Worm (Caenorhabditis elegans) whole organism, early embryonic: Measurements from ENCODE around the gene F09E10.7.

Experiments
- aly-1 ChIP-seq: sonication (generic microtip); optimal IDR thresholded peaks from 2 replicates; lab custom pipeline; 2016; ENCODE audit warnings: missing genetic modification characterization, missing compliant biosample characterization
- ama-1 ChIP-seq: fragments of 150-350 bp; optimal IDR thresholded peaks from 2 replicates; lab custom pipeline; 2014
- hnd-1 ChIP-seq: sonication (generic microtip); optimal IDR thresholded peaks from 2 replicates; lab custom pipeline; 2016; ENCODE audit warnings: missing genetic modification characterization, missing compliant biosample characterization
- tbx-37 ChIP-seq: fragments of 200-800 bp; sonication (Bioruptor generic); conservative IDR thresholded peaks from 2 replicates; pipeline ENCODE4 v1.3.6; 2022; ENCODE audit warnings: missing genetic modification reagents, missing genetic modification characterization, missing compliant biosample characterization

ce11 chrX:1503698-1504501 lies 2.2 kb upstream of the F09E10.7 start:
- no peak for TF ChIP-seq aly-1
- TF ChIP-seq tbx-37 (GFP tag; lab: Robert Waterston, UW) = no peak
- no peak for TF ChIP-seq hnd-1 (tag; lab: Kevin White, UChicago)
- no peak for TF ChIP-seq ama-1
